Worm (Caenorhabditis elegans): ENCODE results near the gene Y56A3A.16.

- TF ChIP-seq lir-3 (tag; optimal IDR thresholded peaks at IDR 0.05) (no peak), nhr-28 (tag; optimal IDR thresholded peaks at IDR 0.05) (no peak), ztf-11 (tag; optimal IDR thresholded peaks at IDR 0.05) (no peak), egl-27 (tag; optimal IDR thresholded peaks at IDR 0.05) (no peak), snpc-4 (tag; optimal IDR thresholded peaks at IDR 0.05) (no peak)
These were observed 22.8 kb downstream of the Y56A3A.16 start, which contains the start of gene faah-5 for ce11 chrIII:11891335-11891734.

Data from whole organism, L4 larva.